Fruit fly (Drosophila melanogaster) whole organism, adult: Measurements from ENCODE around the gene TbCMF46.

ENCODE experiments used
- CG11617 ChIP-seq: fragments of 200-800 bp; sonication (Bioruptor generic); optimal IDR thresholded peaks from 2 replicates; lab custom pipeline; 2017; ENCODE audit warnings: mild to moderate bottlenecking, missing biosample characterization, missing genetic modification reagents, missing genetic modification characterization
- CG14711 ChIP-seq: fragments of 200-800 bp; sonication (Bioruptor generic); optimal IDR thresholded peaks from 2 replicates; lab custom pipeline; 2018; ENCODE audit warnings: missing biosample characterization, mild to moderate bottlenecking, missing genetic modification characterization, moderate library complexity
- CG1620 ChIP-seq: fragments of 200-800 bp; sonication (Bioruptor generic); optimal IDR thresholded peaks from 2 replicates; lab custom pipeline; 2016; ENCODE audit warnings: missing biosample characterization, missing genetic modification characterization
- CG33017 ChIP-seq: fragments of 200-800 bp; sonication (Bioruptor generic); optimal IDR thresholded peaks from 2 replicates; lab custom pipeline; 2018; ENCODE audit warnings: missing biosample characterization, mild to moderate bottlenecking, missing genetic modification characterization, moderate library complexity
- CG5204 ChIP-seq: fragments of 200-800 bp; sonication (Bioruptor generic); optimal IDR thresholded peaks from 2 replicates; lab custom pipeline; 2016; ENCODE audit warnings: missing biosample characterization, missing genetic modification characterization
- CG7045 ChIP-seq: fragments of 200-800 bp; sonication (Bioruptor generic); optimal IDR thresholded peaks from 2 replicates; lab custom pipeline; 2017; ENCODE audit warnings: missing biosample characterization, mild to moderate bottlenecking, missing genetic modification characterization
- CG7101 ChIP-seq: fragments of 200-800 bp; sonication (Bioruptor generic); optimal IDR thresholded peaks from 2 replicates; lab custom pipeline; 2018; ENCODE audit warnings: missing biosample characterization, mild to moderate bottlenecking, missing genetic modification characterization, moderate library complexity
- Clk ChIP-seq: fragments of 200-800 bp; sonication (Bioruptor generic); optimal IDR thresholded peaks from 2 replicates; lab custom pipeline; 2017; ENCODE audit warnings: missing biosample characterization, missing genetic modification characterization
- cnc ChIP-seq, 2 experiments: fragments of >200 bp; optimal IDR thresholded peaks; 2 replicates each; lab custom pipeline; 2017
- kay ChIP-seq: fragments of 200-800 bp; sonication (Bioruptor generic); peaks from one replicate; lab custom pipeline; 2016; ENCODE audit warnings: missing biosample characterization, missing genetic modification characterization, borderline replicate concordance
- pad ChIP-seq: fragments of 200-800 bp; sonication (Bioruptor generic); optimal IDR thresholded peaks from 3 replicates; lab custom pipeline; 2017; ENCODE audit warnings: missing biosample characterization, missing genetic modification characterization, mild to moderate bottlenecking, moderate library complexity, missing genetic modification reagents
- tj ChIP-seq: fragments of 200-800 bp; sonication (Bioruptor generic); optimal IDR thresholded peaks from 3 replicates; lab custom pipeline; 2017; ENCODE audit warnings: missing biosample characterization, mild to moderate bottlenecking, missing genetic modification characterization, moderate library complexity

- TF ChIP-seq pad = no peak
- no peak for TF ChIP-seq CG5204 (GFP tag; lab: Kevin White, UChicago)
- TF ChIP-seq CG7101 (tag; lab: Kevin White, UChicago) = peak; percentile 64
- TF ChIP-seq CG1620 (GFP tag; lab: Kevin White, UChicago) = no peak
- peak; percentile 25 for TF ChIP-seq CG11617 (GFP tag; lab: Kevin White, UChicago)
- TF ChIP-seq Clk (GFP tag; lab: Kevin White, UChicago) = no peak
- no peak for TF ChIP-seq tj
- TF ChIP-seq cnc (optimal IDR thresholded peaks at IDR 0.05; lab: Kevin White, UChicago) = no peak
- TF ChIP-seq CG7045 (GFP tag; lab: Kevin White, UChicago) = peak; percentile 6
- no peak for TF ChIP-seq kay (GFP tag; lab: Kevin White, UChicago)
- peak; percentile 61 for TF ChIP-seq CG33017 (tag; lab: Kevin White, UChicago)
- no peak for TF ChIP-seq CG14711
Observed at dm6 chr2L:9943521-9943920, 18.9 kb upstream of the TbCMF46 start.
